Fruit fly (Drosophila melanogaster): ENCODE data around the gene CG43133.

The CG43133 gene

dm6 chrX:18136059-18136458 is 6.1 kb upstream of the CG43133 start (continued):
- TF ChIP-seq peb (GFP tag; IDR thresholded peaks at IDR 0.05) = no peak
- no peak for TF ChIP-seq Mrtf (GFP tag; IDR thresholded peaks at IDR 0.05)
- no peak for TF ChIP-seq CG42726 (GFP tag; IDR thresholded peaks at IDR 0.05; ENCODE audit: partially characterized antibody)
- TF ChIP-seq CG17328 (GFP tag; IDR thresholded peaks at IDR 0.05) = peak; percentile 44; the same call in 1 of the 2 replicates
- TF ChIP-seq CG4360 (GFP tag; IDR thresholded peaks at IDR 0.05) = no peak
- no peak for TF ChIP-seq Sox100B (GFP tag; optimal IDR thresholded peaks at IDR 0.05)
- no peak for TF ChIP-seq gcm (GFP tag; optimal IDR thresholded peaks at IDR 0.05)
- no peak for TF ChIP-seq CG8388 (GFP tag; optimal IDR thresholded peaks at IDR 0.05)
- no peak for TF ChIP-seq prd (optimal IDR thresholded peaks at IDR 0.05)
- peak; percentile 34; the same call in 1 of the 3 replicates for TF ChIP-seq prd (GFP tag; IDR thresholded peaks at IDR 0.05)
- 0 out of 3 replicates have a peak, but pooled peaks have one; percentile 29 for TF ChIP-seq ken (GFP tag; IDR thresholded peaks at IDR 0.05)
- 0 out of 2 replicates have a peak, but pooled peaks have one; percentile 13 for TF ChIP-seq esg (GFP tag; conservative IDR thresholded peaks at IDR 0.05)
- TF ChIP-seq Ets65A (GFP tag) = peak; percentile 62
- TF ChIP-seq twi (tag; optimal IDR thresholded peaks at IDR 0.05) = no peak

- TF ChIP-seq CG6791 (GFP tag; IDR thresholded peaks at IDR 0.05; ENCODE audit: partially characterized antibody) (peak; percentile 62; the same call in 2 of the 3 replicates), CTCF (GFP tag; optimal IDR thresholded peaks at IDR 0.05) (peak; percentile 87), zf30C (GFP tag; optimal IDR thresholded peaks at IDR 0.05) (peak; percentile 7), CG4854 (GFP tag; optimal IDR thresholded peaks at IDR 0.05) (no peak), vnd (GFP tag; IDR thresholded peaks at IDR 0.05; ENCODE audit: partially characterized antibody) (peak; percentile 36; the same call in 1 of the 3 replicates), D19B (GFP tag; optimal IDR thresholded peaks at IDR 0.05) (peak; percentile 22), jigr1 (GFP tag; IDR thresholded peaks at IDR 0.05) (no peak), CG31224 (GFP tag; IDR thresholded peaks at IDR 0.05) (no peak), CG18011 (GFP tag; optimal IDR thresholded peaks at IDR 0.05) (no peak), CG16813 (GFP tag; IDR thresholded peaks at IDR 0.05; ENCODE audit: partially characterized antibody) (peak; percentile 58), CG8290 (GFP tag; optimal IDR thresholded peaks at IDR 0.05) (no peak), CG8290 (tag; optimal IDR thresholded peaks at IDR 0.05) (no peak), esg (GFP tag; conservative IDR thresholded peaks at IDR 0.05) (no peak), Sox100B (GFP tag; optimal IDR thresholded peaks at IDR 0.05) (no peak), CG15011 (GFP tag; optimal IDR thresholded peaks at IDR 0.05) (no peak), HLH4C (GFP tag; IDR thresholded peaks at IDR 0.05; ENCODE audit: partially characterized antibody) (peak; percentile 67), ato (GFP tag; IDR thresholded peaks at IDR 0.05; ENCODE audit: partially characterized antibody) (peak; percentile 62; the same call in 1 of the 2 replicates), tna (GFP tag; IDR thresholded peaks at IDR 0.05; ENCODE audit: partially characterized antibody) (peak; percentile 52; the same call in 1 of the 2 replicates), CG13424 (tag; optimal IDR thresholded peaks at IDR 0.05) (no peak), CG1792 (GFP tag; optimal IDR thresholded peaks at IDR 0.05) (no peak), her (GFP tag; optimal IDR thresholded peaks at IDR 0.05) (no peak), nerfin-2 (GFP tag; IDR thresholded peaks at IDR 0.05; ENCODE audit: partially characterized antibody) (0 out of 2 replicates have a peak, but pooled peaks have one; percentile 27), CG14860 (GFP tag; IDR thresholded peaks at IDR 0.05; ENCODE audit: partially characterized antibody) (peak; percentile 54; the same call in 1 of the 3 replicates), wor (GFP tag; IDR thresholded peaks at IDR 0.05) (no peak), hb (GFP tag; IDR thresholded peaks at IDR 0.05; ENCODE audit: partially characterized antibody) (0 out of 3 replicates have a peak, but pooled peaks have one; percentile 48), dmrt99B (tag; optimal IDR thresholded peaks at IDR 0.05) (no peak), Jarid2 (GFP tag; optimal IDR thresholded peaks at IDR 0.05) (no peak), CG14710 (tag; optimal IDR thresholded peaks at IDR 0.05) (no peak), Scr (GFP tag; IDR thresholded peaks at IDR 0.05; ENCODE audit: partially characterized antibody) (peak; percentile 9; the same call in 1 of the 2 replicates)
Observed at dm6 chrX:18129297-18129696, 681 bp downstream of the CG43133 start.
